Worm (Caenorhabditis elegans): ENCODE data around the gene kynu-1.

The kynu-1 gene

DNA sequence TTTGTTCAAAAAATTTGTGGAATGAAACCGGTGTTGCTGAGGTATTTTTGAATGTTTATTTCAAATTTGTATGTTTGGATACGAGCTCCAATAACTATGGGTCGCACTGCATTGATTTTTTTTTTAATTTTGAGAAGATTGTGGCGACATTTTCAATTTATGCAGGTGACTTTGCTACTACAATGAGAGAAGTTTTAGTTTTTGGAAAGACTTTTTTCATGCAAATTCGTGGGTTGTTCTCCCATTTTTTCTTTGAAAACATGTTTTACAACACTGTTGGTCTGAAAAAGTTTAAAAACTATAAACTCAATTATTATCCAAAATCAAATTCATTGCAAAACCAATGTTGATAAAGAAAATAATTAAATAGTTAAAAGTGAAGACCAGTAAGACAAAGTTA, 20.4 kb downstream of the kynu-1 start (continued):
- TF ChIP-seq lsy-2 (tag; optimal IDR thresholded peaks at IDR 0.05) (peak in 1 of 2 experiments; percentile 50), lin-38 (GFP tag; IDR thresholded peaks at IDR 0.05) (peak; percentile 38), pha-4 (GFP tag; IDR thresholded peaks at IDR 0.05) (peak; percentile 59; the same call in 1 of the 2 replicates), pha-4 (tag; optimal IDR thresholded peaks at IDR 0.05) (no peak), vab-7 (GFP tag; IDR thresholded peaks at IDR 0.05) (0 out of 2 replicates have a peak, but pooled peaks have one; percentile 25), T20F7.1 (GFP tag; optimal IDR thresholded peaks at IDR 0.05) (peak; percentile 13), nhr-102 (tag; optimal IDR thresholded peaks at IDR 0.05) (peak; percentile 76), duxl-1 (tag; optimal IDR thresholded peaks at IDR 0.05; ENCODE audit: poor library complexity) (peak; percentile 71), hlh-30 (tag; optimal IDR thresholded peaks at IDR 0.05; ENCODE audit: insufficient read depth) (no peak), lin-13 (GFP tag; optimal IDR thresholded peaks at IDR 0.05) (no peak), ceh-44 (GFP tag; IDR thresholded peaks at IDR 0.05) (no peak), lin-15B (tag; optimal IDR thresholded peaks at IDR 0.05) (no peak), ceh-20 (GFP tag; IDR thresholded peaks at IDR 0.05) (no peak), dve-1 (tag; optimal IDR thresholded peaks at IDR 0.05; ENCODE audit: insufficient read depth) (peak; percentile 75), lin-1 (GFP tag; IDR thresholded peaks at IDR 0.05) (0 out of 2 replicates have a peak, but pooled peaks have one; percentile 16), dmd-9 (GFP tag; IDR thresholded peaks at IDR 0.05) (no peak), ztf-11 (tag; optimal IDR thresholded peaks at IDR 0.05) (no peak), tag-97 (GFP tag; IDR thresholded peaks at IDR 0.05) (no peak), tra-1 (GFP tag; IDR thresholded peaks at IDR 0.05) (no peak), madf-5 (GFP tag; IDR thresholded peaks at IDR 0.05) (no peak), ceh-32 (tag; optimal IDR thresholded peaks at IDR 0.05; ENCODE audit: poor library complexity) (no peak), nhr-237 (tag; optimal IDR thresholded peaks at IDR 0.05) (peak; percentile 50), lin-39 (tag; optimal IDR thresholded peaks at IDR 0.05) (no peak), snpc-1.2 (GFP tag; IDR thresholded peaks at IDR 0.05) (no peak; the same call in 1 of the 2 replicates), zfp-3 (GFP tag; conservative IDR thresholded peaks at IDR 0.05) (peak; percentile 61; the same call in 1 of the 2 replicates), nhr-25 (tag; optimal IDR thresholded peaks at IDR 0.05; ENCODE audit: borderline replicate concordance, insufficient read depth) (no peak), T26A8.4 (GFP tag; IDR thresholded peaks at IDR 0.05) (0 out of 2 replicates have a peak, but pooled peaks have one; percentile 79), mep-1 (tag; optimal IDR thresholded peaks at IDR 0.05) (peak; percentile 87), spr-3 (GFP tag; optimal IDR thresholded peaks at IDR 0.05) (no peak), zip-11 (GFP tag; IDR thresholded peaks at IDR 0.05) (no peak), ztf-7 (tag; optimal IDR thresholded peaks at IDR 0.05) (no peak), ces-1 (GFP tag; optimal IDR thresholded peaks at IDR 0.05) (no peak), aly-2 (tag; optimal IDR thresholded peaks at IDR 0.05) (no peak), egl-43 (GFP tag; IDR thresholded peaks at IDR 0.05) (no peak), R02D3.7 (tag; optimal IDR thresholded peaks at IDR 0.05) (no peak), lin-29 (GFP tag; IDR thresholded peaks at IDR 0.05) (no peak), Y5F2A.4 (GFP tag; optimal IDR thresholded peaks at IDR 0.05) (no peak), fkh-10 (GFP tag; optimal IDR thresholded peaks at IDR 0.05) (no peak)

ce11 chrX:6087676-6088075, 21.5 kb downstream of the kynu-1 start, which contains the start of gene C45B2.8:
TSS of gene C45B2.8 (plus strand) at chrX:6087976.
- TF ChIP-seq lin-15B (tag; optimal IDR thresholded peaks at IDR 0.05) (no peak), skn-1 (tag; optimal IDR thresholded peaks at IDR 0.05) (no peak)

DNA sequence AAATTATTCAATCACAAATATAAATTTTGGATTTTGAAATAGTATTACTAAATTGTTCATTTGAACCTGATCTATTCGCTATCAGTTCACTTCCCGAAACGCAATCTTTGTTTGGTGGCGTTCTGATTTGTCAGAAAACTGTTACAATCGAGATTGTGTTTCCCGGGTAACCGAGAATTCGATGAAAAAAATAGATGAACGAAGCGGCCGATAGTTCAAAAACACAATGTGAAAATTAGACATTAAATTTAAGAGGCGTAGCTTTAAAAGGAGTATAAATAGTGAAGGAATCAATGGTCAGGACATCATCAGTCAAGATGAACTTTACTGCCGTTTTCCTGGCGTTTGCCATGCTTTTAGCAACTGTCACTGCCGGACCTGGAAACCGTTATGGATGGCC, 23.3 kb downstream of the kynu-1 start, which contains the start of gene C45B2.1:
C45B2.1 (plus strand) TSS at position 301 of the 400 bp plus-strand sequence.
- TF ChIP-seq zfp-3 (GFP tag; conservative IDR thresholded peaks at IDR 0.05): no peak
- no peak for TF ChIP-seq hmg-1.1 (GFP tag; IDR thresholded peaks at IDR 0.05)
- TF ChIP-seq Y5F2A.4 (GFP tag; optimal IDR thresholded peaks at IDR 0.05): no peak

All from whole organism, L4 larva.